Worm (Caenorhabditis elegans) whole organism, mixed stage, embryonic: ENCODE results near the gene ugt-6.

ENCODE experiments used
- bed-3 ChIP-seq: fragments of 200-800 bp; sonication (Bioruptor generic); optimal IDR thresholded peaks from 3 replicates; lab custom pipeline; 2018; ENCODE audit warnings: mild to moderate bottlenecking, missing genetic modification characterization, moderate library complexity, missing compliant biosample characterization
- blmp-1 ChIP-seq: fragments of 150-350 bp; optimal IDR thresholded peaks from 2 replicates; lab custom pipeline; 2014; ENCODE audit warnings: missing biosample characterization, missing genetic modification characterization
- ces-1 ChIP-seq: fragments of 150-350 bp; optimal IDR thresholded peaks from 2 replicates; lab custom pipeline; 2014; ENCODE audit warnings: missing biosample characterization, missing genetic modification reagents, missing genetic modification characterization
- elt-3 ChIP-seq: fragments of 150-350 bp; optimal IDR thresholded peaks from 2 replicates; lab custom pipeline; 2014; ENCODE audit warnings: missing biosample characterization, missing genetic modification characterization
- hlh-1 ChIP-seq: fragments of 150-350 bp; optimal IDR thresholded peaks from 2 replicates; lab custom pipeline; 2014; ENCODE audit warnings: missing biosample characterization, missing genetic modification reagents, missing genetic modification characterization
- nhr-2 ChIP-seq: fragments of 150-350 bp; optimal IDR thresholded peaks from 2 replicates; lab custom pipeline; 2014; ENCODE audit warnings: missing biosample characterization, missing genetic modification characterization
- nhr-28 ChIP-seq: fragments of 150-350 bp; optimal IDR thresholded peaks from 2 replicates; lab custom pipeline; 2014; ENCODE audit warnings: missing biosample characterization, missing genetic modification characterization
- nhr-76 ChIP-seq: sonication (generic microtip); optimal IDR thresholded peaks from 2 replicates; lab custom pipeline; 2017; ENCODE audit warnings: missing biosample characterization, missing genetic modification characterization
- unc-62 ChIP-seq: fragments of 150-350 bp; optimal IDR thresholded peaks from 2 replicates; lab custom pipeline; 2014; ENCODE audit warnings: missing biosample characterization, missing genetic modification reagents, missing genetic modification characterization
- ztf-11 ChIP-seq: fragments of 150-350 bp; optimal IDR thresholded peaks from 2 replicates; lab custom pipeline; 2014; ENCODE audit warnings: missing biosample characterization, missing genetic modification characterization

DNA sequence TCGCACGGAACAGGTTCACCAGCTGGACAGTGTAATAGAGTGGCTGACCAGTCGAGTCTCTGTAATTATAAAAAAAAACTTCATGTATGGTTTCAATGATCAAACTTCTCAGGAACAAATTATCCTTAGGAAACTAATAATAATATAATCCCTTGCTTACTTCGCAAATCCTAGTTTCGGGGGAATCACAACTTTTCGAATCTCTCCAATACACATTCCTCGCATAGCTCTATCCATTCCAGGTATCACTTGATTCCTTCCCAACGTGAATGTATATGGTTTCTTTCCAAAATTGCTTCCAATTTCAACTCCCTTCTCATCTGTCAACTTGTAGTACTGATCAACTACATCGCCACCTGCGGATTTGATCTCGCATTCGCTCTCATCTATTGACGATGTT, 11.7 kb downstream of the ugt-6 start:
- TF ChIP-seq nhr-2 (tag; lab: Kevin White, UChicago) (no peak), nhr-28 (tag; lab: Kevin White, UChicago) (no peak), ces-1 (GFP tag; lab: Kevin White, UChicago) (no peak), elt-3 (no peak), unc-62 (GFP tag; lab: Kevin White, UChicago) (no peak), bed-3 (GFP tag; lab: Kevin White, UChicago) (no peak), ztf-11 (tag; lab: Kevin White, UChicago) (no peak), blmp-1 (tag; lab: Kevin White, UChicago) (no peak), hlh-1 (tag; lab: Kevin White, UChicago) (no peak), nhr-76 (tag; lab: Kevin White, UChicago) (no peak)
